Worm (Caenorhabditis elegans): ENCODE data around the gene B0218.7.
A peak's percentile ranks its signal among the peaks of the same experiment; 100 is the strongest.

Gene B0218.7

DNA sequence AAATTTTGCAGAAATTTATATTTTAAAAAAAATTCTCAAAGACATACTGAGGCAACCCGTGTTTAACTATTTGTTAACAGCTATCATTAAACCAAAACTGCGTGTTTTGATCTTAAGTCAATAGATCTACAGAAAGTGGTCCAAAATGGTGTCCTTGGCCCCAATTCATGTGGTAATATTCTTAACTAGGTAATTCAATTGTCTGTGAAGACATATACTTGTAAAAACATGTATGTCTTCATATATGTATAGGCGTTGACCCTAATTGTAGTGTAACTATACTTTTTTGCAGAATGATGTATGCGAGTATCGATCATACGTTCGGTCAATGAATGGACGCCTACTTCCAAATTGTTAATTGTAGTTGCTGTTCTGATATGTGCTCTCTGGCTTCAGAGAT lies 3.8 kb upstream of the B0218.7 start, which contains the start of gene C07G1.15:
TSS of gene C07G1.15 (plus strand) at position 301 of the 400 bp plus-strand sequence.
- no peak for TF ChIP-seq egl-13 (tag; optimal IDR thresholded peaks at IDR 0.05)
- no peak for TF ChIP-seq ets-5 (GFP tag; IDR thresholded peaks at IDR 0.05)
- no peak for TF ChIP-seq dsc-1 (tag; optimal IDR thresholded peaks at IDR 0.05)
- no peak for TF ChIP-seq tlp-1 (tag; optimal IDR thresholded peaks at IDR 0.05)
- TF ChIP-seq snu-23 (GFP tag; optimal IDR thresholded peaks at IDR 0.05), result no peak
- no peak for TF ChIP-seq vab-15 (tag; optimal IDR thresholded peaks at IDR 0.05)
- no peak for TF ChIP-seq pax-3 (tag; optimal IDR thresholded peaks at IDR 0.05)
- TF ChIP-seq zip-4 (GFP tag; optimal IDR thresholded peaks at IDR 0.05), result no peak
- TF ChIP-seq nhr-84 (tag; optimal IDR thresholded peaks at IDR 0.05), result no peak
- no peak for TF ChIP-seq lin-13 (GFP tag; optimal IDR thresholded peaks at IDR 0.05)
- TF ChIP-seq dpl-1 (GFP tag; optimal IDR thresholded peaks at IDR 0.05), result no peak
- TF ChIP-seq mep-1 (tag; optimal IDR thresholded peaks at IDR 0.05), result no peak
- no peak for TF ChIP-seq fos-1 (tag; optimal IDR thresholded peaks at IDR 0.05)
- no peak for TF ChIP-seq jun-1 (tag; optimal IDR thresholded peaks at IDR 0.05)
- no peak for TF ChIP-seq efl-3 (GFP tag; optimal IDR thresholded peaks at IDR 0.05)
- no peak for TF ChIP-seq snpc-4 (tag; optimal IDR thresholded peaks at IDR 0.05)
- TF ChIP-seq C34B4.2 (tag; optimal IDR thresholded peaks at IDR 0.05), result no peak
- no peak for TF ChIP-seq lsy-2 (tag; optimal IDR thresholded peaks at IDR 0.05)
- no peak for TF ChIP-seq xbp-1 (tag; optimal IDR thresholded peaks at IDR 0.05)
- TF ChIP-seq ceh-88 (GFP tag; IDR thresholded peaks at IDR 0.05), result no peak

DNA sequence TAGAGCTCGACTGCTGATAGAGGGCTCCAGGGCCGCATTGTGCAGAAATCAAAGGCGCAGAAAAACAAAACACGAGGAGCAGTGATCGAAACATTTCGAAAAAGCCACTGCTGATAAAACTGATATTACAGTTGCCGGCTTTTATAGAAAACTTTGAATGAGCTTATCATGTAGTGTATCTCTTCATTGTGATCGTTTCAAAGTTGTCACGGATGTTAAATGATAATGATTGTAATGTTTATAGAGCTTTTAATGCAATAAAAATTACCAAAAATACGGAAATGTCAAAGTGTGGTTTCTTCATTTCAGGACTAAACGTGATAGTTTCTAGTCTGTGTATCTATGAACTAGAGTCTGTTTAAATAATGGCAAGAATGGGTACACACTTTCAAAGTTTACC lies 2.8 kb upstream of the B0218.7 start, which contains the start of gene clec-52:
TSS of gene clec-52 (minus strand) at position 101 of the 400 bp plus-strand sequence.
- TF ChIP-seq fkh-8 (tag; optimal IDR thresholded peaks at IDR 0.05) (no peak), elt-2 (tag; optimal IDR thresholded peaks at IDR 0.05) (peak; percentile 25), lin-13 (GFP tag; optimal IDR thresholded peaks at IDR 0.05) (no peak), nhr-85 (tag) (no peak), pax-3 (tag; optimal IDR thresholded peaks at IDR 0.05) (no peak), sox-4 (tag; optimal IDR thresholded peaks at IDR 0.05) (no peak), ztf-4 (tag; optimal IDR thresholded peaks at IDR 0.05) (no peak)

ce11 chrIV:8164515-8164914 lies 1.3 kb downstream of the B0218.7 start:
- TF ChIP-seq nhr-76 (tag; optimal IDR thresholded peaks at IDR 0.05), result no peak
- no peak for TF ChIP-seq ztf-4 (tag; optimal IDR thresholded peaks at IDR 0.05)
- TF ChIP-seq ztf-11 (tag; optimal IDR thresholded peaks at IDR 0.05), result no peak
- TF ChIP-seq elt-3 (tag; optimal IDR thresholded peaks at IDR 0.05), result no peak
- TF ChIP-seq skn-1 (tag; optimal IDR thresholded peaks at IDR 0.05), result no peak
- no peak for TF ChIP-seq lin-13 (GFP tag; optimal IDR thresholded peaks at IDR 0.05)
- no peak for TF ChIP-seq hlh-17 (GFP tag; optimal IDR thresholded peaks at IDR 0.05; ENCODE audit: borderline replicate concordance)
- TF ChIP-seq blmp-1 (tag; optimal IDR thresholded peaks at IDR 0.05), result no peak
- TF ChIP-seq fkh-4 (tag; optimal IDR thresholded peaks at IDR 0.05; ENCODE audit: borderline replicate concordance), result no peak
- no peak for TF ChIP-seq ceh-90 (tag; optimal IDR thresholded peaks at IDR 0.05)
- TF ChIP-seq lin-14 (GFP tag; optimal IDR thresholded peaks at IDR 0.05), result no peak

- no peak for TF ChIP-seq mep-1 (tag; optimal IDR thresholded peaks at IDR 0.05)
- peak; percentile 92 for TF ChIP-seq elt-2 (tag; optimal IDR thresholded peaks at IDR 0.05)
Observed at ce11 chrIV:8163687-8164086, 2.2 kb downstream of the B0218.7 start, which contains the start of gene clec-51. Gene clec-51 (minus strand): TSS chrIV:8163800.

- peak; percentile 37 for TF ChIP-seq elt-2 (tag; optimal IDR thresholded peaks at IDR 0.05)
- no peak for TF ChIP-seq aha-1 (tag; optimal IDR thresholded peaks at IDR 0.05)
- TF ChIP-seq tlp-1 (tag; optimal IDR thresholded peaks at IDR 0.05), result peak; percentile 9
Observed at ce11 chrIV:8161774-8162173, 4.1 kb downstream of the B0218.7 start.
